Worm (Caenorhabditis elegans) whole organism, midembryonic: Measurements from ENCODE around the gene F47D12.6.

Experiments used
- flt-1 ChIP-seq: fragments of 200-800 bp; sonication (Bioruptor generic); IDR thresholded peaks from 2 replicates; pipeline ENCODE4 v1.3.6; 2022; ENCODE audit warnings: missing genetic modification characterization, missing compliant biosample characterization
- med-1 ChIP-seq: sonication (generic microtip); optimal IDR thresholded peaks from 2 replicates; lab custom pipeline; 2017; ENCODE audit warnings: missing genetic modification characterization, mild to moderate bottlenecking, missing compliant biosample characterization, antibody characterized with exemption, missing genetic modification reagents; ENCODE audit not compliant: insufficient read depth
- tab-1 ChIP-seq: fragments of 200-800 bp; sonication (Bioruptor generic); IDR thresholded peaks from 2 replicates; pipeline ENCODE4 v1.3.6; 2022; ENCODE audit warnings: missing genetic modification characterization, missing compliant biosample characterization

DNA sequence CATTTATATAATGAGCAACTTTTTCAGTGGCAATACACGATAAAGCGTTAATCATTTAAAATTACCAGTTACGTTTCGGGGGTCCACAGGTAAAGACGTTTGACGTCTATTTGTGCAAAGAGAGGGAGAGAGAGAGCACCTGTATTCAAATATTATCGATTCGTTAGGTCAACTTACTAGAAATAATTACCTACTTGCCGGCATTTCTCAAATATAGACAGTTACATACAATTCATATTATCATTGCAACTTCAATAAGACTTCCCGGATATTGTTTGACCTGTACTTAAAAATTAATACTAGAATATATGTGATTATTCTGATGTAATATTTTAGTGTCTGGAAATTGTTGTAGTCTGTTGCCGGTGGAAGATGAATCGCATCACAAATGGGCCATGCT, 1.2 kb downstream of the F47D12.6 start, which contains the start of gene gadr-3:
- TF ChIP-seq tab-1 (GFP tag; lab: Robert Waterston, UW) (no peak), flt-1 (GFP tag; lab: Robert Waterston, UW) (no peak), med-1 (no peak)
